Worm (Caenorhabditis elegans) whole organism, late embryonic: ENCODE measurements around the gene syx-6.

Experiments
- ama-1 ChIP-seq: fragments of 150-350 bp; optimal IDR thresholded peaks from 2 replicates; lab custom pipeline; 2014
- mec-3 ChIP-seq: sonication (generic microtip); optimal IDR thresholded peaks from 2 replicates; lab custom pipeline; 2016; ENCODE audit warnings: borderline replicate concordance, missing genetic modification characterization, missing compliant biosample characterization
- rnt-1 ChIP-seq: sonication (generic microtip); optimal IDR thresholded peaks from 2 replicates; lab custom pipeline; 2016; ENCODE audit warnings: missing genetic modification characterization, missing compliant biosample characterization

DNA sequence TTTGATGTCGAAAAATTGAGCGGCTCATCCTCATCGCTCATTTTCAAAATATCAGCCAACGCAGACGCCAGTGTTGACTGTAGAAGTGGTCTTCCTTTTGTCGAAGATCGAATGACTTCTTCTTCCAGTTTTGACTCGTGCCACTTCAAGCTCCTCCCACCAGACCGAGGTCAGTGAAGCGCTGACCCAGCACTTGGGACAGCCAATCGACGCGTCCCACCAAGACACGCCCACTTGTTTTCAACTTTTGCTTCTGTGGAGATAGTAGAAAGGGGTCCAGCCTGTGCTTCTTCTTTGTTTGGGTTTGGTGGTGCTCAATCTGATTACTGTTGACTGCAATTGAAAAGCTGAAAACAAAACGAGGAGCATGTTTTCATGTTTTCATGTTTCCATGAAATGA is 34.9 kb downstream of the syx-6 start, which contains the start of gene fax-1:
- TF ChIP-seq ama-1 (lab: Kevin White, UChicago) (no peak), rnt-1 (no peak), mec-3 (tag; lab: Kevin White, UChicago) (no peak)
